Worm (Caenorhabditis elegans) whole organism, early embryonic: ENCODE measurements around the gene C09H10.9.

Experiments used
- aly-1 ChIP-seq: sonication (generic microtip); optimal IDR thresholded peaks from 2 replicates; lab custom pipeline; 2016; ENCODE audit warnings: missing genetic modification characterization, missing compliant biosample characterization
- ama-1 ChIP-seq: fragments of 150-350 bp; optimal IDR thresholded peaks from 2 replicates; lab custom pipeline; 2014
- hmg-4 ChIP-seq: fragments of 200-800 bp; sonication (Bioruptor generic); optimal IDR thresholded peaks from 2 replicates; lab custom pipeline; 2018; ENCODE audit warnings: mild to moderate bottlenecking, missing genetic modification characterization, missing compliant biosample characterization

DNA sequence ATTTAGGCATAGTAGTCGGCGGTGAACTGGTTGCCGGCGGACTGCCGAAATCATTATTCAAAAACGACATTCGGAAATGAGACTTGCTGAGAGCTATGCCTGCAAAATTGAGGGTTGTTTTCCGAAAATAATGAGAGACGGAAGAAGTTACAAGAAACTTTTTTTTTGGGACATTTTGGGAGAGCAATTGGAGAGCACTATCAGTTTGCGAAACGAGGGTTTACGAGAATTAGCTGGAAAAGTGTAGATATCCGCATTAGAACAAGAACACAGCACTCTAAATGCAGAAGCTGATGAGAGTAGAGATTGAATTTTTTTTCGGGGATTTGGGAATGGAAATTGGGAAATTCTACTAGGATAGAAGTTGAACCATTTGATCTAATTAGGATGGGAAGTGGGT lies 48.2 kb downstream of the C09H10.9 start, which contains the start of gene pqm-1:
- TF ChIP-seq aly-1 (tag; lab: Kevin White, UChicago) (no peak), ama-1 (lab: Kevin White, UChicago) (no peak), hmg-4 (GFP tag; lab: Kevin White, UChicago) (no peak)
